Fruit fly (Drosophila melanogaster) whole organism, embryonic: ENCODE results near the gene fmt.
A peak's percentile ranks its signal among the peaks of the same experiment; 100 is the strongest.

Experiments
- C15 ChIP-seq: fragments of 200-800 bp; sonication (Bioruptor generic); IDR thresholded peaks from 3 replicates; pipeline ENCODE4 v1.3.6; 2022; ENCODE audit warnings: missing biosample characterization, missing genetic modification characterization
- CG13424 ChIP-seq: fragments of 200-800 bp; sonication (Bioruptor generic); optimal IDR thresholded peaks from 2 replicates; lab custom pipeline; 2019; ENCODE audit warnings: missing biosample characterization, mild to moderate bottlenecking, missing genetic modification characterization, moderate library complexity
- CG13894 ChIP-seq: fragments of 200-800 bp; sonication (Bioruptor generic); optimal IDR thresholded peaks from 3 replicates; lab custom pipeline; 2018; ENCODE audit warnings: missing biosample characterization, mild to moderate bottlenecking, missing genetic modification characterization, moderate library complexity
- CG14441 ChIP-seq: fragments of 200-800 bp; sonication (Bioruptor generic); IDR thresholded peaks from 2 replicates; pipeline ENCODE4 v1.3.6; 2022; ENCODE audit warnings: missing biosample characterization, missing genetic modification characterization
- CG17359 ChIP-seq: fragments of 200-800 bp; sonication (Bioruptor generic); optimal IDR thresholded peaks from 3 replicates; lab custom pipeline; 2018; ENCODE audit warnings: missing biosample characterization, mild to moderate bottlenecking, missing genetic modification characterization, moderate library complexity
- CG18011 ChIP-seq: fragments of 200-800 bp; sonication (Bioruptor generic); optimal IDR thresholded peaks from 2 replicates; lab custom pipeline; 2017; ENCODE audit warnings: missing biosample characterization, missing genetic modification characterization, mild to moderate bottlenecking, moderate library complexity, missing genotype
- CG18262 ChIP-seq: fragments of 200-800 bp; optimal IDR thresholded peaks from 3 replicates; lab custom pipeline; 2019; ENCODE audit warnings: missing biosample characterization, mild to moderate bottlenecking, missing genetic modification characterization, moderate library complexity
- CG3065 ChIP-seq: fragments of 200-800 bp; sonication (Bioruptor generic); optimal IDR thresholded peaks from 2 replicates; lab custom pipeline; 2016; ENCODE audit warnings: missing biosample characterization, missing genetic modification characterization
- CG32767 ChIP-seq: fragments of 200-800 bp; sonication (Bioruptor generic); IDR thresholded peaks from 2 replicates; pipeline ENCODE4 v1.3.6; 2022; ENCODE audit warnings: missing biosample characterization, missing genetic modification characterization
- CG4617 ChIP-seq: fragments of 200-800 bp; sonication (Bioruptor generic); optimal IDR thresholded peaks from 3 replicates; lab custom pipeline; 2016; ENCODE audit warnings: missing biosample characterization, missing genetic modification characterization, borderline replicate concordance
- CG4707 ChIP-seq: fragments of 200-800 bp; sonication (Bioruptor generic); optimal IDR thresholded peaks from 2 replicates; lab custom pipeline; 2018; ENCODE audit warnings: missing biosample characterization, mild to moderate bottlenecking, missing genetic modification characterization, moderate library complexity
- CG4854 ChIP-seq: fragments of 200-800 bp; sonication (Bioruptor generic); optimal IDR thresholded peaks from 2 replicates; lab custom pipeline; 2016; ENCODE audit warnings: missing biosample characterization, missing genetic modification characterization, inconsistent platforms
- CG5245 ChIP-seq: fragments of 200-800 bp; sonication (Bioruptor generic); optimal IDR thresholded peaks from 3 replicates; lab custom pipeline; 2016; ENCODE audit warnings: missing biosample characterization, missing genetic modification characterization
- CG5953 ChIP-seq: fragments of 200-800 bp; sonication (Bioruptor generic); IDR thresholded peaks from 2 replicates; pipeline ENCODE4 v1.3.6; 2022; ENCODE audit warnings: missing biosample characterization, missing genetic modification characterization
- CG7987 ChIP-seq: fragments of 200-800 bp; sonication (Bioruptor generic); optimal IDR thresholded peaks from 2 replicates; lab custom pipeline; 2018; ENCODE audit warnings: missing biosample characterization, mild to moderate bottlenecking, missing genetic modification characterization, moderate library complexity
- D19A ChIP-seq: fragments of 200-800 bp; optimal IDR thresholded peaks from 3 replicates; lab custom pipeline; 2019; ENCODE audit warnings: missing biosample characterization, mild to moderate bottlenecking, missing genetic modification characterization, moderate library complexity
- Fer1 ChIP-seq: fragments of 200-800 bp; sonication (Bioruptor generic); optimal IDR thresholded peaks from 2 replicates; lab custom pipeline; 2017; ENCODE audit warnings: missing biosample characterization, mild to moderate bottlenecking, missing genetic modification characterization
- HLHmδ ChIP-seq: fragments of 200-800 bp; sonication (Bioruptor generic); optimal IDR thresholded peaks from 2 replicates; lab custom pipeline; 2018; ENCODE audit warnings: missing biosample characterization, mild to moderate bottlenecking, missing genetic modification characterization, moderate library complexity
- Hr3 ChIP-seq: fragments of 200-800 bp; sonication (Bioruptor generic); optimal IDR thresholded peaks from 3 replicates; lab custom pipeline; 2016; ENCODE audit warnings: missing biosample characterization, missing genetic modification characterization
- Meics ChIP-seq: fragments of 200-800 bp; sonication (Bioruptor generic); optimal IDR thresholded peaks from 2 replicates; lab custom pipeline; 2017; ENCODE audit warnings: missing biosample characterization, mild to moderate bottlenecking, missing genetic modification characterization
- Myb ChIP-seq: fragments of 200-800 bp; sonication (Bioruptor generic); optimal IDR thresholded peaks from 2 replicates; lab custom pipeline; 2016; ENCODE audit warnings: missing biosample characterization, missing genetic modification characterization
- NFAT ChIP-seq: fragments of 200-800 bp; sonication (Bioruptor generic); IDR thresholded peaks from 2 replicates; pipeline ENCODE4 v1.3.6; 2022; ENCODE audit warnings: missing biosample characterization, missing genetic modification characterization
- Nf-YB ChIP-seq: fragments of 200-800 bp; sonication (Bioruptor generic); optimal IDR thresholded peaks from 3 replicates; lab custom pipeline; 2019; ENCODE audit warnings: missing biosample characterization, mild to moderate bottlenecking, missing genetic modification characterization, moderate library complexity
- Side ChIP-seq: fragments of 200-800 bp; sonication (Bioruptor generic); optimal IDR thresholded peaks from 2 replicates; lab custom pipeline; 2016; ENCODE audit warnings: missing biosample characterization, missing genetic modification characterization
- Sox100B ChIP-seq: fragments of 200-800 bp; sonication (Bioruptor generic); optimal IDR thresholded peaks from 3 replicates; lab custom pipeline; 2018; ENCODE audit warnings: missing biosample characterization, mild to moderate bottlenecking, missing genetic modification characterization
- Sry-δ ChIP-seq: fragments of 200-800 bp; sonication (Bioruptor generic); optimal IDR thresholded peaks from 2 replicates; lab custom pipeline; 2016; ENCODE audit warnings: missing biosample characterization, missing genetic modification characterization
- Tbp ChIP-seq: fragments of >200 bp; optimal IDR thresholded peaks from 2 replicates; lab custom pipeline; 2018; ENCODE audit warnings: missing biosample characterization, missing genetic modification characterization
- ap ChIP-seq: fragments of 200-800 bp; sonication (Bioruptor generic); IDR thresholded peaks from 2 replicates; pipeline ENCODE4 v1.3.6; 2022; ENCODE audit warnings: missing biosample characterization, missing genetic modification characterization
- ase ChIP-seq: fragments of 200-800 bp; sonication (Bioruptor generic); IDR thresholded peaks from 3 replicates; pipeline ENCODE4 v1.3.6; 2022; ENCODE audit warnings: missing biosample characterization, missing genetic modification characterization
- br ChIP-seq: fragments of >200 bp; optimal IDR thresholded peaks from 2 replicates; lab custom pipeline; 2017
- caup ChIP-seq: fragments of 200-800 bp; sonication (Bioruptor generic); optimal IDR thresholded peaks from 3 replicates; lab custom pipeline; 2017; ENCODE audit warnings: missing biosample characterization, mild to moderate bottlenecking, missing genetic modification characterization, moderate library complexity; ENCODE audit not compliant: severe bottlenecking
- cwo ChIP-seq: fragments of 200-800 bp; sonication (Bioruptor generic); optimal IDR thresholded peaks from 3 replicates; lab custom pipeline; 2017; ENCODE audit warnings: missing biosample characterization, missing genetic modification characterization, mild to moderate bottlenecking, moderate library complexity, missing genetic modification reagents
- dimm ChIP-seq: fragments of 200-800 bp; sonication (Bioruptor generic); IDR thresholded peaks from 2 replicates; pipeline ENCODE4 v1.3.6; 2022; ENCODE audit warnings: missing biosample characterization, missing genetic modification characterization
- dmrt11E ChIP-seq: fragments of 200-800 bp; sonication (Bioruptor generic); optimal IDR thresholded peaks from 3 replicates; lab custom pipeline; 2018; ENCODE audit warnings: missing biosample characterization, mild to moderate bottlenecking, missing genetic modification characterization, moderate library complexity
- fd102C ChIP-seq: fragments of 200-800 bp; sonication (Bioruptor generic); optimal IDR thresholded peaks from 2 replicates; lab custom pipeline; 2018; ENCODE audit warnings: missing biosample characterization, mild to moderate bottlenecking, missing genetic modification characterization, moderate library complexity
- gfzf ChIP-seq: fragments of 200-800 bp; sonication (Bioruptor generic); optimal IDR thresholded peaks from 2 replicates; lab custom pipeline; 2016; ENCODE audit warnings: missing biosample characterization, mild to moderate bottlenecking, missing genetic modification characterization, moderate library complexity
- h ChIP-seq: fragments of >200 bp; optimal IDR thresholded peaks from 2 replicates; lab custom pipeline; 2017
- lbe ChIP-seq: fragments of 200-800 bp; sonication (Bioruptor generic); optimal IDR thresholded peaks from 2 replicates; lab custom pipeline; 2016; ENCODE audit warnings: missing biosample characterization, mild to moderate bottlenecking, missing genetic modification characterization
- lilli ChIP-seq: fragments of 200-800 bp; sonication (Bioruptor generic); optimal IDR thresholded peaks from 3 replicates; lab custom pipeline; 2016; ENCODE audit warnings: missing biosample characterization, missing genetic modification characterization
- lola ChIP-seq, 3 experiments: fragments of >200 bp in 2 of 3; fragments of 200-800 bp in 1 of 3; sonication (Bioruptor generic) in 1 of 3; optimal IDR thresholded peaks; 2 replicates each; lab custom pipeline; 2017 to 2019; ENCODE audit warnings: missing biosample characterization in 3 of 3, missing genetic modification characterization in 3 of 3, mild to moderate bottlenecking in 1 of 3, moderate library complexity in 1 of 3
- nerfin-2 ChIP-seq: fragments of 200-800 bp; sonication (Bioruptor generic); IDR thresholded peaks from 2 replicates; pipeline ENCODE4 v1.3.6; 2022; ENCODE audit warnings: missing biosample characterization, missing genetic modification characterization; ENCODE audit not compliant: partially characterized antibody
- oc ChIP-seq: fragments of 200-800 bp; sonication (Bioruptor generic); optimal IDR thresholded peaks from 2 replicates; lab custom pipeline; 2018; ENCODE audit warnings: missing biosample characterization, mild to moderate bottlenecking, missing genetic modification characterization, moderate library complexity
- odd ChIP-seq: fragments of 200-800 bp; sonication (Bioruptor generic); optimal IDR thresholded peaks from 2 replicates; lab custom pipeline; 2017; ENCODE audit warnings: missing biosample characterization, mild to moderate bottlenecking, missing genetic modification characterization
- p53 ChIP-seq: fragments of 200-800 bp; sonication (Bioruptor generic); optimal IDR thresholded peaks from 2 replicates; lab custom pipeline; 2016; ENCODE audit warnings: missing biosample characterization, missing genetic modification characterization
- pnt ChIP-seq: fragments of 200-800 bp; sonication (Bioruptor generic); optimal IDR thresholded peaks from 3 replicates; lab custom pipeline; 2016; ENCODE audit warnings: missing biosample characterization, missing genetic modification characterization
- psq ChIP-seq: fragments of 200-800 bp; sonication (Bioruptor generic); optimal IDR thresholded peaks from 2 replicates; lab custom pipeline; 2017; ENCODE audit warnings: missing biosample characterization, missing genetic modification characterization
- sqz ChIP-seq: fragments of 200-800 bp; sonication (Bioruptor generic); optimal IDR thresholded peaks from 3 replicates; lab custom pipeline; 2018; ENCODE audit warnings: missing biosample characterization, mild to moderate bottlenecking, missing genetic modification characterization
- stwl ChIP-seq: fragments of 200-800 bp; sonication (Bioruptor generic); optimal IDR thresholded peaks from 3 replicates; lab custom pipeline; 2018; ENCODE audit warnings: missing biosample characterization, mild to moderate bottlenecking, missing genetic modification characterization, moderate library complexity
- toy ChIP-seq: fragments of 200-800 bp; sonication (Bioruptor generic); IDR thresholded peaks from 2 replicates; pipeline ENCODE4 v1.3.6; 2022; ENCODE audit warnings: missing biosample characterization, missing genetic modification characterization
- twi ChIP-seq: fragments of 200-800 bp; optimal IDR thresholded peaks from 2 replicates; lab custom pipeline; 2019; ENCODE audit warnings: missing biosample characterization, mild to moderate bottlenecking, missing genetic modification characterization, moderate library complexity
- wor ChIP-seq: fragments of 200-800 bp; sonication (Bioruptor generic); IDR thresholded peaks from 2 replicates; pipeline ENCODE4 v1.3.6; 2022; ENCODE audit warnings: missing biosample characterization, missing genetic modification characterization

Gene fmt

dm6 chr3L:6181776-6182175, 8.1 kb upstream of the fmt start, which contains the start of gene CG10274 (continued):
- TF ChIP-seq C15 (GFP tag; lab: Robert Waterston, UW) (no peak; the same call in 2 of the 3 replicates), CG5953 (GFP tag; lab: Robert Waterston, UW) (no peak), Hr3 (GFP tag; lab: Kevin White, UChicago) (peak; percentile 80), caup (no peak), oc (no peak), twi (tag; lab: Kevin White, UChicago) (peak; percentile 70), CG4617 (peak; percentile 84), lola (GFP tag; optimal IDR thresholded peaks at IDR 0.05; lab: Kevin White, UChicago) (peak in 1 of 3 experiments; percentile 81), dmrt11E (tag; lab: Kevin White, UChicago) (peak; percentile 77), odd (GFP tag; lab: Kevin White, UChicago) (no peak), CG3065 (no peak), nerfin-2 (GFP tag; lab: Robert Waterston, UW) (no peak), stwl (tag; lab: Kevin White, UChicago) (peak; percentile 90), CG13894 (tag; lab: Kevin White, UChicago) (no peak), Fer1 (GFP tag; lab: Kevin White, UChicago) (peak; percentile 79), ap (GFP tag; lab: Robert Waterston, UW) (no peak), D19A (tag; lab: Kevin White, UChicago) (no peak), Meics (GFP tag; lab: Kevin White, UChicago) (no peak), h (no peak), lbe (GFP tag; lab: Kevin White, UChicago) (no peak), wor (GFP tag; lab: Robert Waterston, UW) (peak; percentile 29; the same call in 1 of the 2 replicates), Side (GFP tag; lab: Kevin White, UChicago) (peak; percentile 58), pnt (GFP tag; lab: Kevin White, UChicago) (peak; percentile 54), NFAT (GFP tag; lab: Robert Waterston, UW) (peak; percentile 59; the same call in 1 of the 2 replicates), cwo (GFP tag; lab: Kevin White, UChicago) (no peak), psq (GFP tag; lab: Kevin White, UChicago) (no peak), Tbp (GFP tag; lab: Kevin White, UChicago) (peak; percentile 56), HLHmδ (GFP tag; lab: Kevin White, UChicago) (no peak), CG13424 (tag; lab: Kevin White, UChicago) (peak; percentile 84), Myb (peak; percentile 72), CG4707 (GFP tag; lab: Kevin White, UChicago) (no peak), CG18262 (peak; percentile 76), CG4854 (GFP tag; lab: Kevin White, UChicago) (peak; percentile 63), CG32767 (GFP tag; lab: Robert Waterston, UW) (no peak), sqz (GFP tag; lab: Kevin White, UChicago) (no peak), CG14441 (GFP tag; lab: Robert Waterston, UW) (peak; percentile 61), Sry-δ (GFP tag; lab: Kevin White, UChicago) (peak; percentile 44), Nf-YB (peak; percentile 46), p53 (no peak), ase (GFP tag; lab: Robert Waterston, UW) (0 out of 3 replicates have a peak, but pooled peaks have one; percentile 13), toy (no peak), fd102C (GFP tag; lab: Kevin White, UChicago) (peak; percentile 37), CG5245 (peak; percentile 47), CG17359 (tag; lab: Kevin White, UChicago) (no peak), CG18011 (GFP tag; lab: Kevin White, UChicago) (peak; percentile 59), lilli (GFP tag; lab: Kevin White, UChicago) (peak; percentile 85), br (no peak), gfzf (GFP tag; lab: Kevin White, UChicago) (peak; percentile 52), Sox100B (no peak), CG7987 (GFP tag; lab: Kevin White, UChicago) (peak; percentile 1), dimm (GFP tag; lab: Robert Waterston, UW) (no peak)
